Fruit fly (Drosophila melanogaster) whole organism, prepupa: ENCODE results near the gene Crz.

Experiments used
- Blimp-1 ChIP-seq: fragments of 200-800 bp; sonication (Bioruptor generic); optimal IDR thresholded peaks from 3 replicates; lab custom pipeline; 2017; ENCODE audit warnings: missing biosample characterization, missing genetic modification characterization, mild to moderate bottlenecking, moderate library complexity, missing genetic modification reagents
- CG10631 ChIP-seq: fragments of 200-800 bp; sonication (Bioruptor generic); optimal IDR thresholded peaks from 2 replicates; lab custom pipeline; 2016; ENCODE audit warnings: missing biosample characterization, missing genetic modification characterization
- CG10669 ChIP-seq: fragments of 200-800 bp; sonication (Bioruptor generic); optimal IDR thresholded peaks from 3 replicates; lab custom pipeline; 2018; ENCODE audit warnings: missing biosample characterization, mild to moderate bottlenecking, missing genetic modification characterization, moderate library complexity
- CG11294 ChIP-seq: fragments of 200-800 bp; sonication (Bioruptor generic); IDR thresholded peaks from 2 replicates; pipeline ENCODE4 v1.3.6; 2022; ENCODE audit warnings: missing biosample characterization, missing genetic modification characterization
- CG11762 ChIP-seq: fragments of 200-800 bp; sonication (Bioruptor generic); optimal IDR thresholded peaks from 3 replicates; lab custom pipeline; 2016; ENCODE audit warnings: missing biosample characterization, missing genetic modification characterization; ENCODE audit not compliant: insufficient read depth
- CG15336 ChIP-seq: fragments of 200-800 bp; sonication (Bioruptor generic); IDR thresholded peaks from 2 replicates; pipeline ENCODE4 v1.3.6; 2022; ENCODE audit warnings: missing biosample characterization, missing genetic modification characterization
- CG1621 ChIP-seq: fragments of 200-800 bp; sonication (Bioruptor generic); optimal IDR thresholded peaks from 3 replicates; lab custom pipeline; 2018; ENCODE audit warnings: missing biosample characterization, mild to moderate bottlenecking, missing genetic modification characterization
- CG3032 ChIP-seq: fragments of 200-800 bp; optimal IDR thresholded peaks from 2 replicates; lab custom pipeline; 2019; ENCODE audit warnings: missing biosample characterization, mild to moderate bottlenecking, missing genetic modification characterization, moderate library complexity
- CG31627 ChIP-seq: fragments of 200-800 bp; sonication (Bioruptor generic); optimal IDR thresholded peaks from 3 replicates; lab custom pipeline; 2016; ENCODE audit warnings: missing biosample characterization, missing genetic modification characterization
- CG3919 ChIP-seq: fragments of 200-800 bp; sonication (Bioruptor generic); optimal IDR thresholded peaks from 3 replicates; lab custom pipeline; 2016; ENCODE audit warnings: missing biosample characterization, missing genetic modification characterization
- CG4318 ChIP-seq: fragments of 200-800 bp; sonication (Bioruptor generic); optimal IDR thresholded peaks from 3 replicates; lab custom pipeline; 2017; ENCODE audit warnings: missing biosample characterization, mild to moderate bottlenecking, missing genetic modification characterization
- CG6163 ChIP-seq: fragments of 200-800 bp; sonication (Bioruptor generic); IDR thresholded peaks from 3 replicates; pipeline ENCODE4 v1.3.6; 2022; ENCODE audit warnings: missing biosample characterization, missing genetic modification characterization
- CG6276 ChIP-seq: fragments of 200-800 bp; sonication (Bioruptor generic); optimal IDR thresholded peaks from 2 replicates; lab custom pipeline; 2017; ENCODE audit warnings: missing biosample characterization, mild to moderate bottlenecking, missing genetic modification characterization
- CG6792 ChIP-seq: fragments of 200-800 bp; sonication (Bioruptor generic); optimal IDR thresholded peaks from 3 replicates; lab custom pipeline; 2016; ENCODE audit warnings: missing biosample characterization, missing genetic modification characterization
- CG6808 ChIP-seq: fragments of 200-800 bp; sonication (Bioruptor generic); optimal IDR thresholded peaks from 3 replicates; lab custom pipeline; 2017; ENCODE audit warnings: missing biosample characterization, missing genetic modification characterization, mild to moderate bottlenecking, moderate library complexity, missing genetic modification reagents
- CG6854 ChIP-seq: fragments of 200-800 bp; sonication (Bioruptor generic); optimal IDR thresholded peaks from 2 replicates; lab custom pipeline; 2017; ENCODE audit warnings: missing biosample characterization, mild to moderate bottlenecking, missing genetic modification characterization
- CG7368 ChIP-seq: fragments of 200-800 bp; sonication (Bioruptor generic); optimal IDR thresholded peaks from 3 replicates; lab custom pipeline; 2016; ENCODE audit warnings: missing biosample characterization, missing genetic modification characterization
- CG8119 ChIP-seq: fragments of 200-800 bp; sonication (Bioruptor generic); IDR thresholded peaks from 3 replicates; pipeline ENCODE4 v1.3.6; 2022; ENCODE audit warnings: missing biosample characterization, missing genetic modification characterization
- CG8319 ChIP-seq: fragments of 200-800 bp; sonication (Bioruptor generic); optimal IDR thresholded peaks from 3 replicates; lab custom pipeline; 2016; ENCODE audit warnings: missing biosample characterization, missing genetic modification characterization
- CG8632 ChIP-seq: fragments of 200-800 bp; sonication (Bioruptor generic); optimal IDR thresholded peaks from 3 replicates; lab custom pipeline; 2016; ENCODE audit warnings: missing biosample characterization, missing genetic modification characterization
- CG9139 ChIP-seq: fragments of 200-800 bp; sonication (Bioruptor generic); optimal IDR thresholded peaks from 3 replicates; lab custom pipeline; 2017; ENCODE audit warnings: missing biosample characterization, mild to moderate bottlenecking, missing genetic modification characterization
- Eip75B ChIP-seq: fragments of 200-800 bp; sonication (Bioruptor generic); optimal IDR thresholded peaks from 3 replicates; lab custom pipeline; 2016; ENCODE audit warnings: missing biosample characterization, missing genetic modification characterization
- Eip78C ChIP-seq: fragments of 200-800 bp; sonication (Bioruptor generic); peaks from one replicate; lab custom pipeline; 2016; ENCODE audit warnings: missing biosample characterization, missing genetic modification characterization
- Eip93F ChIP-seq: fragments of 200-800 bp; sonication (Bioruptor generic); optimal IDR thresholded peaks from 2 replicates; lab custom pipeline; 2016; ENCODE audit warnings: missing biosample characterization, mild to moderate bottlenecking, missing genetic modification characterization
- Ets96B ChIP-seq: fragments of 200-800 bp; optimal IDR thresholded peaks from 2 replicates; lab custom pipeline; 2019; ENCODE audit warnings: missing biosample characterization, mild to moderate bottlenecking, missing genetic modification characterization, moderate library complexity
- Gug ChIP-seq: fragments of 200-800 bp; sonication (Bioruptor generic); IDR thresholded peaks from 2 replicates; pipeline ENCODE4 v1.3.6; 2022; ENCODE audit warnings: missing biosample characterization, missing genetic modification characterization
- Hr39 ChIP-seq: fragments of 200-800 bp; sonication (Bioruptor generic); optimal IDR thresholded peaks from 2 replicates; lab custom pipeline; 2016; ENCODE audit warnings: missing biosample characterization, missing genetic modification characterization
- Lpt ChIP-seq: fragments of 200-800 bp; sonication (Bioruptor generic); optimal IDR thresholded peaks from 3 replicates; lab custom pipeline; 2016; ENCODE audit warnings: missing biosample characterization, missing genetic modification characterization
- Met ChIP-seq: fragments of 200-800 bp; sonication (Bioruptor generic); optimal IDR thresholded peaks from 3 replicates; lab custom pipeline; 2016; ENCODE audit warnings: missing biosample characterization, missing genetic modification characterization
- Smox ChIP-seq: fragments of 200-800 bp; sonication (Bioruptor generic); optimal IDR thresholded peaks from 3 replicates; lab custom pipeline; 2016; ENCODE audit warnings: missing biosample characterization, missing genetic modification characterization
- Sox14 ChIP-seq: fragments of 200-800 bp; sonication (Bioruptor generic); optimal IDR thresholded peaks from 3 replicates; lab custom pipeline; 2016; ENCODE audit warnings: missing biosample characterization, missing genetic modification characterization
- Sox15 ChIP-seq: fragments of 200-800 bp; sonication (Bioruptor generic); optimal IDR thresholded peaks from 3 replicates; lab custom pipeline; 2016; ENCODE audit warnings: missing biosample characterization, missing genetic modification characterization
- cyc ChIP-seq: fragments of 200-800 bp; sonication (Bioruptor generic); optimal IDR thresholded peaks from 3 replicates; lab custom pipeline; 2016; ENCODE audit warnings: missing biosample characterization, missing genetic modification characterization
- esn ChIP-seq: fragments of 200-800 bp; sonication (Bioruptor generic); optimal IDR thresholded peaks from 2 replicates; lab custom pipeline; 2016; ENCODE audit warnings: missing biosample characterization, mild to moderate bottlenecking, missing genetic modification characterization, moderate library complexity
- fd59A ChIP-seq: fragments of 200-800 bp; sonication (Bioruptor generic); optimal IDR thresholded peaks from 2 replicates; lab custom pipeline; 2017; ENCODE audit warnings: missing biosample characterization, mild to moderate bottlenecking, missing genetic modification characterization, missing genetic modification reagents
- fd85E ChIP-seq: fragments of 200-800 bp; sonication (Bioruptor generic); optimal IDR thresholded peaks from 3 replicates; lab custom pipeline; 2016; ENCODE audit warnings: missing biosample characterization, missing genetic modification characterization
- fkh ChIP-seq: fragments of 200-800 bp; sonication (Bioruptor generic); optimal IDR thresholded peaks from 3 replicates; lab custom pipeline; 2017; ENCODE audit warnings: missing biosample characterization, mild to moderate bottlenecking, missing genetic modification characterization, moderate library complexity
- salr ChIP-seq, 2 experiments: fragments of 200-800 bp; sonication (Bioruptor generic); optimal IDR thresholded peaks; 3 replicates each; lab custom pipeline; 2016 to 2018; ENCODE audit warnings: missing biosample characterization in 2 of 2, missing genetic modification characterization in 2 of 2, mild to moderate bottlenecking in 1 of 2
- spab ChIP-seq: fragments of 200-800 bp; sonication (Bioruptor generic); optimal IDR thresholded peaks from 2 replicates; lab custom pipeline; 2017; ENCODE audit warnings: missing biosample characterization, mild to moderate bottlenecking, missing genetic modification characterization, missing genetic modification reagents
- ss ChIP-seq, 2 experiments: fragments of 200-800 bp; sonication (Bioruptor generic); optimal IDR thresholded peaks; 2 replicates in 1 of 2; 3 replicates in 1 of 2; lab custom pipeline; 2017 to 2018; ENCODE audit warnings: mild to moderate bottlenecking in 2 of 2, missing biosample characterization in 2 of 2, missing genetic modification characterization in 2 of 2, moderate library complexity in 1 of 2
- vri ChIP-seq: fragments of 200-800 bp; sonication (Bioruptor generic); optimal IDR thresholded peaks from 3 replicates; lab custom pipeline; 2016; ENCODE audit warnings: missing biosample characterization, mild to moderate bottlenecking, missing genetic modification characterization

The Crz gene

dm6 chr3R:14311027-14311426 lies 3.6 kb upstream of the Crz start (continued):
- TF ChIP-seq Gug (GFP tag; lab: Robert Waterston, UW) (no peak), Ets96B (tag; lab: Kevin White, UChicago) (no peak), spab (GFP tag; lab: Kevin White, UChicago) (no peak), CG8119 (GFP tag; lab: Robert Waterston, UW) (no peak), salr (GFP tag; optimal IDR thresholded peaks at IDR 0.05; lab: Kevin White, UChicago) (no peak), CG10669 (GFP tag; lab: Kevin White, UChicago) (no peak), Smox (no peak), CG4318 (GFP tag; lab: Kevin White, UChicago) (no peak), CG6854 (GFP tag; lab: Kevin White, UChicago) (no peak), CG6276 (no peak), ss (GFP tag; optimal IDR thresholded peaks at IDR 0.05; lab: Kevin White, UChicago) (no peak), CG1621 (no peak), CG8319 (GFP tag; lab: Kevin White, UChicago) (no peak), CG3919 (GFP tag; lab: Kevin White, UChicago) (no peak), CG7368 (GFP tag; lab: Kevin White, UChicago) (no peak), CG3032 (tag; lab: Kevin White, UChicago) (no peak), CG31627 (peak; percentile 31)

DNA sequence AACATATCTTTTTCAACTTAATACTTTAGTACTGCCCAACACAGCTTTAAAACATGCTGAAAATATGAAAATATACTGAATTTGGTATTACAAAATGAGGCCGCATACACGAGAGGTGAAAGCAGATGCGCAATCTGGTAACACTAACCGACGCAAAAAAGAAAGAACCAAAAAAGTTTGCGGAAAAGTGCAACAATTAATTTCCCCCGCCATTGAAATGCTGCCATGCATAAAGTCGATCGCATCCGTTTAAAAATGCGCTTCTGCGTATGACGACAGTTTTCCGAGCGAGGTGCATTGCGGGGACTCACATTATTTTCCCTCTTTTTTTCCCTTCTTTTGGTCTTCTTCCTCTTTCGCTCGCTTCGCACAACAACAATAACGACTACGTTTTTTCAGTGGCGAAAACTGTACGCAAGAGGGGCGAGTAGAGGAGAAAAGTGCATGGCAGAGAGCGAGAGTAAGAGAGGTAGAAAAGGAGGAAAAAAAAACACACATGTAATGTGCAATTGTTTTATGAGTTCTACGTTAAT lies 1.3 kb downstream of the Crz start, which contains the start of gene Set8:
Set8 (plus strand) TSS at position 127 of the 533 bp plus-strand sequence.
- TF ChIP-seq Lpt (GFP tag; lab: Kevin White, UChicago): no peak
- peak; percentile 75; the same call in 1 of the 2 replicates for TF ChIP-seq CG15336 (GFP tag; lab: Robert Waterston, UW)
- TF ChIP-seq CG11762 (GFP tag; lab: Kevin White, UChicago): no peak
- TF ChIP-seq CG6854 (GFP tag; lab: Kevin White, UChicago): peak; percentile 68
- TF ChIP-seq CG1621: peak; percentile 57
- TF ChIP-seq CG3032 (tag; lab: Kevin White, UChicago): peak; percentile 42
- TF ChIP-seq Ets96B (tag; lab: Kevin White, UChicago): peak; percentile 52
- no peak for TF ChIP-seq CG3919 (GFP tag; lab: Kevin White, UChicago)
- peak; percentile 26 for TF ChIP-seq esn (GFP tag; lab: Kevin White, UChicago)
- TF ChIP-seq Gug (GFP tag; lab: Robert Waterston, UW): no peak
- no peak for TF ChIP-seq Eip93F
- no peak for TF ChIP-seq fd59A (GFP tag; lab: Kevin White, UChicago)
- TF ChIP-seq Met (GFP tag; lab: Kevin White, UChicago): no peak
- peak; percentile 79 for TF ChIP-seq CG8119 (GFP tag; lab: Robert Waterston, UW)
- no peak for TF ChIP-seq Hr39 (GFP tag; lab: Kevin White, UChicago)
- TF ChIP-seq spab (GFP tag; lab: Kevin White, UChicago): no peak
- TF ChIP-seq vri (GFP tag; lab: Kevin White, UChicago): no peak
- TF ChIP-seq cyc (GFP tag; lab: Kevin White, UChicago): no peak
- TF ChIP-seq fd85E (GFP tag; lab: Kevin White, UChicago): peak; percentile 6
- peak; percentile 65; the same call in 2 of the 3 replicates for TF ChIP-seq CG6163 (GFP tag; lab: Robert Waterston, UW)
- no peak for TF ChIP-seq CG6276

- TF ChIP-seq CG4318 (GFP tag; lab: Kevin White, UChicago) (no peak), Sox15 (GFP tag; lab: Kevin White, UChicago) (peak; percentile 66), fd59A (GFP tag; lab: Kevin White, UChicago) (peak; percentile 24), CG8632 (peak; percentile 54), CG6808 (GFP tag; lab: Kevin White, UChicago) (no peak), CG6792 (GFP tag; lab: Kevin White, UChicago) (peak; percentile 57), CG11294 (GFP tag; lab: Robert Waterston, UW) (peak; percentile 29; the same call in 1 of the 2 replicates), Sox14 (peak; percentile 67), CG6163 (GFP tag; lab: Robert Waterston, UW) (peak; percentile 69; the same call in 1 of the 3 replicates), Ets96B (tag; lab: Kevin White, UChicago) (peak; percentile 32), Eip75B (GFP tag; lab: Kevin White, UChicago) (no peak), spab (GFP tag; lab: Kevin White, UChicago) (no peak), CG6854 (GFP tag; lab: Kevin White, UChicago) (no peak), fkh (GFP tag; lab: Kevin White, UChicago) (no peak), CG9139 (GFP tag; lab: Kevin White, UChicago) (no peak), CG10631 (no peak), vri (GFP tag; lab: Kevin White, UChicago) (no peak), Blimp-1 (no peak), Lpt (GFP tag; lab: Kevin White, UChicago) (no peak), fd85E (GFP tag; lab: Kevin White, UChicago) (no peak), Smox (no peak), ss (GFP tag; optimal IDR thresholded peaks at IDR 0.05; lab: Kevin White, UChicago) (no peak), CG11762 (GFP tag; lab: Kevin White, UChicago) (peak; percentile 44), cyc (GFP tag; lab: Kevin White, UChicago) (peak; percentile 80), Hr39 (GFP tag; lab: Kevin White, UChicago) (peak; percentile 79), Eip78C (GFP tag; lab: Kevin White, UChicago) (peak; percentile 62)
These were observed 11.8 kb downstream of the Crz start, which contains the start of the genes Afti and ATPsynE for dm6 chr3R:14326250-14327112. Gene Afti (minus strand): TSS chr3R:14326689. Gene ATPsynE (plus strand): TSS chr3R:14326947.
